Fruit fly (Drosophila melanogaster) whole organism, embryonic: ENCODE results near the gene nst.

ENCODE experiments used
- BEAF-32 ChIP-seq: fragments of 200-800 bp; sonication (Bioruptor generic); optimal IDR thresholded peaks from 3 replicates; lab custom pipeline; 2017; ENCODE audit warnings: missing biosample characterization, missing genetic modification characterization, mild to moderate bottlenecking, moderate library complexity, missing genetic modification reagents
- CG10462 ChIP-seq: fragments of 200-800 bp; sonication (Bioruptor generic); optimal IDR thresholded peaks from 2 replicates; lab custom pipeline; 2016; ENCODE audit warnings: missing biosample characterization, missing genetic modification characterization
- CG11247 ChIP-seq: fragments of 200-800 bp; sonication (Bioruptor generic); IDR thresholded peaks from 2 replicates; pipeline ENCODE4 v1.3.6; 2022; ENCODE audit warnings: missing biosample characterization, missing genetic modification characterization
- CG11398 ChIP-seq: fragments of 200-800 bp; sonication (Bioruptor generic); optimal IDR thresholded peaks from 2 replicates; lab custom pipeline; 2016; ENCODE audit warnings: missing biosample characterization, missing genetic modification characterization
- CG11695 ChIP-seq: fragments of 200-800 bp; sonication (Bioruptor generic); IDR thresholded peaks from 3 replicates; pipeline ENCODE4 v1.3.6; 2022; ENCODE audit warnings: missing biosample characterization, missing genetic modification characterization
- CG13894 ChIP-seq: fragments of 200-800 bp; sonication (Bioruptor generic); optimal IDR thresholded peaks from 3 replicates; lab custom pipeline; 2018; ENCODE audit warnings: missing biosample characterization, mild to moderate bottlenecking, missing genetic modification characterization, moderate library complexity
- CG18476 ChIP-seq: fragments of 200-800 bp; sonication (Bioruptor generic); optimal IDR thresholded peaks from 2 replicates; lab custom pipeline; 2016; ENCODE audit warnings: missing biosample characterization, mild to moderate bottlenecking, missing genetic modification characterization
- CG31388 ChIP-seq: fragments of 200-800 bp; sonication (Bioruptor generic); optimal IDR thresholded peaks from 2 replicates; lab custom pipeline; 2016; ENCODE audit warnings: missing biosample characterization, missing genetic modification characterization
- CG3163 ChIP-seq: fragments of 200-800 bp; sonication (Bioruptor generic); optimal IDR thresholded peaks from 3 replicates; lab custom pipeline; 2016; ENCODE audit warnings: missing biosample characterization, missing genetic modification characterization
- CG34224 ChIP-seq: fragments of 200-800 bp; sonication (Bioruptor generic); IDR thresholded peaks from 3 replicates; pipeline ENCODE4 v1.3.6; 2022; ENCODE audit warnings: missing biosample characterization, missing genetic modification characterization; ENCODE audit not compliant: partially characterized antibody
- CG4328 ChIP-seq: fragments of 200-800 bp; sonication (Bioruptor generic); optimal IDR thresholded peaks from 3 replicates; lab custom pipeline; 2017; ENCODE audit warnings: missing biosample characterization, missing genetic modification reagents, missing genetic modification characterization
- CG43689 ChIP-seq: fragments of 200-800 bp; sonication (Bioruptor generic); IDR thresholded peaks from 2 replicates; pipeline ENCODE4 v1.3.6; 2022; ENCODE audit warnings: missing biosample characterization, missing genetic modification characterization
- CG4617 ChIP-seq: fragments of 200-800 bp; sonication (Bioruptor generic); optimal IDR thresholded peaks from 3 replicates; lab custom pipeline; 2016; ENCODE audit warnings: missing biosample characterization, missing genetic modification characterization, borderline replicate concordance
- CG6272 ChIP-seq: fragments of 200-800 bp; sonication (Bioruptor generic); IDR thresholded peaks from 2 replicates; pipeline ENCODE4 v1.3.6; 2022; ENCODE audit warnings: missing biosample characterization, missing genetic modification characterization
- CG6654 ChIP-seq: fragments of 200-800 bp; sonication (Bioruptor generic); optimal IDR thresholded peaks from 2 replicates; lab custom pipeline; 2017; ENCODE audit warnings: missing biosample characterization, mild to moderate bottlenecking, missing genetic modification characterization
- CG7556 ChIP-seq: fragments of 200-800 bp; sonication (Bioruptor generic); optimal IDR thresholded peaks from 2 replicates; lab custom pipeline; 2017; ENCODE audit warnings: missing biosample characterization, mild to moderate bottlenecking, missing genetic modification characterization
- CG8924 ChIP-seq: fragments of 200-800 bp; optimal IDR thresholded peaks from 3 replicates; lab custom pipeline; 2019; ENCODE audit warnings: missing biosample characterization, mild to moderate bottlenecking, missing genetic modification characterization, moderate library complexity
- CG9817 ChIP-seq: fragments of 200-800 bp; sonication (Bioruptor generic); optimal IDR thresholded peaks from 2 replicates; lab custom pipeline; 2018; ENCODE audit warnings: missing biosample characterization, mild to moderate bottlenecking, missing genetic modification characterization, moderate library complexity
- Dbx ChIP-seq: fragments of 200-800 bp; sonication (Bioruptor generic); IDR thresholded peaks from 3 replicates; pipeline ENCODE4 v1.3.6; 2022; ENCODE audit warnings: missing biosample characterization, missing genetic modification characterization
- Dip3 ChIP-seq: fragments of 200-800 bp; sonication (Bioruptor generic); optimal IDR thresholded peaks from 3 replicates; lab custom pipeline; 2016; ENCODE audit warnings: missing biosample characterization, missing genetic modification characterization
- Doc3 ChIP-seq: fragments of 200-800 bp; sonication (Bioruptor generic); IDR thresholded peaks from 3 replicates; pipeline ENCODE4 v1.3.6; 2022; ENCODE audit warnings: missing biosample characterization, missing genetic modification characterization; ENCODE audit not compliant: partially characterized antibody
- Ets65A ChIP-seq: fragments of 200-800 bp; sonication (Bioruptor generic); peaks from one replicate; lab custom pipeline; 2016; ENCODE audit warnings: missing biosample characterization, missing genetic modification characterization
- Hmr ChIP-seq: fragments of 200-800 bp; sonication (Bioruptor generic); optimal IDR thresholded peaks from 3 replicates; lab custom pipeline; 2017; ENCODE audit warnings: mild to moderate bottlenecking, missing biosample characterization, missing genetic modification reagents, missing genetic modification characterization
- MTF-1 ChIP-seq: fragments of 200-800 bp; sonication (Bioruptor generic); optimal IDR thresholded peaks from 2 replicates; lab custom pipeline; 2018; ENCODE audit warnings: missing biosample characterization, mild to moderate bottlenecking, missing genetic modification characterization, borderline replicate concordance
- Med ChIP-seq: fragments of 200-800 bp; sonication (Bioruptor generic); peaks from one replicate; lab custom pipeline; 2016; ENCODE audit warnings: missing biosample characterization, missing genetic modification characterization, mild to moderate bottlenecking, inconsistent platforms, moderate library complexity
- Mrtf ChIP-seq: fragments of 200-800 bp; sonication (Bioruptor generic); IDR thresholded peaks from 3 replicates; pipeline ENCODE4 v1.3.6; 2022; ENCODE audit warnings: missing biosample characterization, missing genetic modification characterization
- Nf-YA ChIP-seq: fragments of 200-800 bp; sonication (Bioruptor generic); IDR thresholded peaks from 2 replicates; pipeline ENCODE4 v1.3.6; 2022; ENCODE audit warnings: missing biosample characterization, missing genetic modification characterization
- Pdp1 ChIP-seq, 2 experiments: fragments of 200-800 bp; sonication (Bioruptor generic); optimal IDR thresholded peaks; 3 replicates each; lab custom pipeline; 2016; ENCODE audit warnings: missing biosample characterization in 2 of 2, missing genetic modification characterization in 2 of 2, mild to moderate bottlenecking in 1 of 2, moderate library complexity in 1 of 2
- Sry-β ChIP-seq: fragments of 200-800 bp; sonication (Bioruptor generic); optimal IDR thresholded peaks from 2 replicates; lab custom pipeline; 2018; ENCODE audit warnings: missing biosample characterization, mild to moderate bottlenecking, missing genetic modification characterization, moderate library complexity
- YL-1 ChIP-seq: fragments of 200-800 bp; sonication (Bioruptor generic); optimal IDR thresholded peaks from 3 replicates; lab custom pipeline; 2017; ENCODE audit warnings: missing biosample characterization, mild to moderate bottlenecking, missing genetic modification characterization
- ab ChIP-seq: fragments of 200-800 bp; sonication (Bioruptor generic); optimal IDR thresholded peaks from 2 replicates; lab custom pipeline; 2016; ENCODE audit warnings: missing biosample characterization, missing genetic modification characterization
- cas ChIP-seq: fragments of 200-800 bp; sonication (Bioruptor generic); IDR thresholded peaks from 2 replicates; pipeline ENCODE4 v1.3.6; 2022; ENCODE audit warnings: missing biosample characterization, missing genetic modification characterization
- dmrt11E ChIP-seq: fragments of 200-800 bp; sonication (Bioruptor generic); optimal IDR thresholded peaks from 3 replicates; lab custom pipeline; 2018; ENCODE audit warnings: missing biosample characterization, mild to moderate bottlenecking, missing genetic modification characterization, moderate library complexity
- exex ChIP-seq: fragments of 200-800 bp; sonication (Bioruptor generic); optimal IDR thresholded peaks from 4 replicates; lab custom pipeline; 2018; ENCODE audit warnings: missing biosample characterization, mild to moderate bottlenecking, missing genetic modification characterization, moderate library complexity
- fd96Cb ChIP-seq: fragments of 200-800 bp; sonication (Bioruptor generic); optimal IDR thresholded peaks from 2 replicates; lab custom pipeline; 2018; ENCODE audit warnings: missing biosample characterization, mild to moderate bottlenecking, missing genetic modification characterization, moderate library complexity
- fu2 ChIP-seq: fragments of 200-800 bp; sonication (Bioruptor generic); optimal IDR thresholded peaks from 2 replicates; lab custom pipeline; 2016; ENCODE audit warnings: missing biosample characterization, missing genetic modification characterization
- gsb ChIP-seq: fragments of 200-800 bp; sonication (Bioruptor generic); IDR thresholded peaks from 2 replicates; pipeline ENCODE4 v1.3.6; 2022; ENCODE audit warnings: missing biosample characterization, missing genetic modification characterization
- knrl ChIP-seq: fragments of 200-800 bp; sonication (Bioruptor generic); IDR thresholded peaks from 3 replicates; pipeline ENCODE4 v1.3.6; 2022; ENCODE audit warnings: missing biosample characterization, missing genetic modification characterization; ENCODE audit not compliant: partially characterized antibody
- luna ChIP-seq: fragments of 200-800 bp; sonication (Bioruptor generic); optimal IDR thresholded peaks from 2 replicates; lab custom pipeline; 2016; ENCODE audit warnings: missing biosample characterization, missing genetic modification characterization
- psq ChIP-seq: fragments of 200-800 bp; sonication (Bioruptor generic); optimal IDR thresholded peaks from 2 replicates; lab custom pipeline; 2017; ENCODE audit warnings: missing biosample characterization, missing genetic modification characterization
- pum ChIP-seq: fragments of 200-800 bp; sonication (Bioruptor generic); optimal IDR thresholded peaks from 2 replicates; lab custom pipeline; 2016; ENCODE audit warnings: missing biosample characterization, missing genetic modification characterization
- pzg ChIP-seq: fragments of 200-800 bp; sonication (Bioruptor generic); optimal IDR thresholded peaks from 3 replicates; lab custom pipeline; 2018; ENCODE audit warnings: missing biosample characterization, mild to moderate bottlenecking, missing genetic modification characterization, moderate library complexity
- run ChIP-seq: fragments of 200-800 bp; sonication (Bioruptor generic); optimal IDR thresholded peaks from 3 replicates; lab custom pipeline; 2018; ENCODE audit warnings: missing biosample characterization, mild to moderate bottlenecking, missing genetic modification characterization
- sd ChIP-seq: fragments of 200-800 bp; sonication (Bioruptor generic); optimal IDR thresholded peaks from 3 replicates; lab custom pipeline; 2018; ENCODE audit warnings: missing biosample characterization, mild to moderate bottlenecking, missing genetic modification characterization, moderate library complexity
- sim ChIP-seq: fragments of 200-800 bp; sonication (Bioruptor generic); IDR thresholded peaks from 2 replicates; pipeline ENCODE4 v1.3.6; 2022; ENCODE audit warnings: missing biosample characterization, missing genetic modification characterization
- sisA ChIP-seq: fragments of 200-800 bp; sonication (Bioruptor generic); IDR thresholded peaks from 2 replicates; pipeline ENCODE4 v1.3.6; 2022; ENCODE audit warnings: missing biosample characterization, missing genetic modification characterization
- tap ChIP-seq: fragments of 200-800 bp; optimal IDR thresholded peaks from 3 replicates; lab custom pipeline; 2019; ENCODE audit warnings: missing biosample characterization, mild to moderate bottlenecking, missing genetic modification characterization, moderate library complexity
- vnd ChIP-seq: fragments of 200-800 bp; sonication (Bioruptor generic); IDR thresholded peaks from 3 replicates; pipeline ENCODE4 v1.3.6; 2022; ENCODE audit warnings: missing biosample characterization, missing genetic modification characterization; ENCODE audit not compliant: partially characterized antibody
- wek ChIP-seq: fragments of 200-800 bp; sonication (Bioruptor generic); optimal IDR thresholded peaks from 3 replicates; lab custom pipeline; 2018; ENCODE audit warnings: missing biosample characterization, mild to moderate bottlenecking, missing genetic modification characterization, moderate library complexity

Gene nst

dm6 chr3L:12490418-12491035 lies 39.4 kb downstream of the nst start, which contains the start of gene CG10660 (continued):
- TF ChIP-seq Ets65A (GFP tag; lab: Kevin White, UChicago) (peak; percentile 95), Pdp1 (GFP tag; optimal IDR thresholded peaks at IDR 0.05; lab: Kevin White, UChicago) (peak; percentile 67 to 76), fd96Cb (tag; lab: Kevin White, UChicago) (peak; percentile 91), BEAF-32 (GFP tag; lab: Kevin White, UChicago) (no peak), luna (peak; percentile 18), CG18476 (GFP tag; lab: Kevin White, UChicago) (peak; percentile 87), pzg (no peak), CG13894 (tag; lab: Kevin White, UChicago) (no peak), CG6654 (GFP tag; lab: Kevin White, UChicago) (peak; percentile 78), fu2 (GFP tag; lab: Kevin White, UChicago) (peak; percentile 50), Dbx (GFP tag; lab: Robert Waterston, UW) (peak; percentile 74), CG8924 (tag; lab: Kevin White, UChicago) (peak; percentile 93), Doc3 (GFP tag; lab: Robert Waterston, UW) (no peak), ab (peak; percentile 58), CG11695 (peak; percentile 87), sd (tag; lab: Kevin White, UChicago) (peak; percentile 23), CG4328 (GFP tag; lab: Kevin White, UChicago) (peak; percentile 35), CG11247 (GFP tag; lab: Robert Waterston, UW) (peak; percentile 80), cas (GFP tag; lab: Robert Waterston, UW) (peak; percentile 51; the same call in 1 of the 2 replicates), CG9817 (tag; lab: Kevin White, UChicago) (peak; percentile 74), CG7556 (GFP tag; lab: Kevin White, UChicago) (peak; percentile 91), CG10462 (peak; percentile 43), knrl (no peak), tap (tag; lab: Kevin White, UChicago) (peak; percentile 90), CG43689 (0 out of 2 replicates have a peak, but pooled peaks have one; percentile 18), Med (peak; percentile 95), sim (GFP tag; lab: Robert Waterston, UW) (peak; percentile 85), Mrtf (GFP tag; lab: Robert Waterston, UW) (peak; percentile 86), CG4617 (GFP tag; lab: Kevin White, UChicago) (peak; percentile 20), vnd (no peak), Dip3 (GFP tag; lab: Kevin White, UChicago) (peak; percentile 69), pum (peak; percentile 74), sisA (GFP tag; lab: Robert Waterston, UW) (peak; percentile 87), exex (peak; percentile 22), CG31388 (GFP tag; lab: Kevin White, UChicago) (peak; percentile 65), run (tag; lab: Kevin White, UChicago) (peak; percentile 89), CG11398 (peak; percentile 40), Sry-β (peak; percentile 37), Nf-YA (GFP tag; lab: Robert Waterston, UW) (peak; percentile 82), wek (peak; percentile 71), dmrt11E (tag; lab: Kevin White, UChicago) (peak; percentile 77), Hmr (GFP tag; lab: Kevin White, UChicago) (peak; percentile 89), YL-1 (GFP tag; lab: Kevin White, UChicago) (no peak), CG3163 (GFP tag; lab: Kevin White, UChicago) (peak; percentile 12), CG6272 (GFP tag; lab: Robert Waterston, UW) (no peak), MTF-1 (GFP tag; lab: Kevin White, UChicago) (peak; percentile 77), CG34224 (no peak), gsb (GFP tag; lab: Robert Waterston, UW) (peak; percentile 65), psq (peak; percentile 65)
